Worm (Caenorhabditis elegans) whole organism, young adult: ENCODE measurements around the gene gldi-4.

Source experiments
- B0035.1 ChIP-seq: sonication (generic microtip); optimal IDR thresholded peaks from 2 replicates; lab custom pipeline; 2016; ENCODE audit warnings: missing genetic modification characterization, mild to moderate bottlenecking, missing compliant biosample characterization, missing genotype, missing genetic modification reagents
- F57A8.1 ChIP-seq: fragments of 200-800 bp; sonication (Bioruptor generic); optimal IDR thresholded peaks from 2 replicates; lab custom pipeline; 2018; ENCODE audit warnings: mild to moderate bottlenecking, missing genetic modification characterization, moderate library complexity, missing compliant biosample characterization
- atf-7 ChIP-seq: sonication (generic microtip); optimal IDR thresholded peaks from 2 replicates; lab custom pipeline; 2017; ENCODE audit warnings: mild to moderate bottlenecking, missing genetic modification characterization, missing compliant biosample characterization
- ceh-100 ChIP-seq: fragments of 200-800 bp; sonication (Bioruptor generic); IDR thresholded peaks from 2 replicates; pipeline ENCODE4 v1.3.6; 2022; ENCODE audit warnings: missing genetic modification reagents, missing genetic modification characterization, missing compliant biosample characterization
- ceh-40 ChIP-seq: fragments of 200-800 bp; sonication (Bioruptor generic); IDR thresholded peaks from 2 replicates; pipeline ENCODE4 v1.3.6; 2022; ENCODE audit warnings: missing genetic modification characterization, missing compliant biosample characterization
- efl-1 ChIP-seq: fragments of 150-350 bp; optimal IDR thresholded peaks from 2 replicates; lab custom pipeline; 2014; ENCODE audit warnings: missing biosample characterization, missing genetic modification reagents, missing genetic modification characterization
- egrh-3 ChIP-seq: fragments of 200-800 bp; sonication (Bioruptor generic); IDR thresholded peaks from 2 replicates; pipeline ENCODE4 v1.3.6; 2022; ENCODE audit warnings: missing genetic modification reagents, missing genetic modification characterization, missing compliant biosample characterization
- nfya-1 ChIP-seq: sonication (generic microtip); optimal IDR thresholded peaks from 2 replicates; lab custom pipeline; 2017; ENCODE audit warnings: antibody characterized with exemption, missing compliant biosample characterization, missing genetic modification characterization, borderline replicate concordance; ENCODE audit not compliant: insufficient read depth
- nfyb-1 ChIP-seq: fragments of 200-800 bp; sonication (Bioruptor generic); IDR thresholded peaks from 2 replicates; pipeline ENCODE4 v1.3.6; 2022; ENCODE audit warnings: missing genetic modification reagents, missing genetic modification characterization, missing compliant biosample characterization
- pha-4 ChIP-seq: fragments of 150-350 bp; sonication (generic microtip); optimal IDR thresholded peaks from 2 replicates; lab custom pipeline; 2014; ENCODE audit warnings: missing biosample characterization, missing genetic modification reagents, missing genetic modification characterization
- snpc-1.3 ChIP-seq: sonication (generic microtip); optimal IDR thresholded peaks from 2 replicates; lab custom pipeline; 2017; ENCODE audit warnings: missing genetic modification characterization, mild to moderate bottlenecking, missing compliant biosample characterization, antibody characterized with exemption, moderate library complexity, missing genotype, missing genetic modification reagents; ENCODE audit not compliant: insufficient read depth
- xnd-1 ChIP-seq: sonication (generic microtip); optimal IDR thresholded peaks from 2 replicates; lab custom pipeline; 2016; ENCODE audit warnings: missing genotype, missing genetic modification reagents, missing genetic modification characterization, missing compliant biosample characterization

- TF ChIP-seq snpc-1.3 (tag; lab: Kevin White, UChicago) (no peak), atf-7 (tag; lab: Kevin White, UChicago) (no peak), ceh-40 (GFP tag; lab: Robert Waterston, UW) (no peak), pha-4 (tag; lab: Kevin White, UChicago) (peak; percentile 67), nfya-1 (tag; lab: Kevin White, UChicago) (no peak), F57A8.1 (GFP tag; lab: Kevin White, UChicago) (no peak), efl-1 (GFP tag; lab: Kevin White, UChicago) (no peak), egrh-3 (GFP tag; lab: Robert Waterston, UW) (no peak), nfyb-1 (no peak), ceh-100 (no peak), xnd-1 (no peak), B0035.1 (no peak)
These were observed 31.3 kb downstream of the gldi-4 start for ce11 chrIV:7048637-7049245.
